Worm (Caenorhabditis elegans): ENCODE measurements around the gene C15B12.2.

The C15B12.2 gene

ce11 chrX:6505008-6505407 is 41.8 kb downstream of the C15B12.2 start, which contains the start of gene cdf-1:
Gene cdf-1, minus strand, starts transcription at chrX:6505143.
- no peak for TF ChIP-seq pqm-1 (tag; optimal IDR thresholded peaks at IDR 0.05)
- no peak for TF ChIP-seq zag-1 (tag; optimal IDR thresholded peaks at IDR 0.05)
- TF ChIP-seq swsn-7 (tag; optimal IDR thresholded peaks at IDR 0.05), result peak; percentile 29
- no peak for TF ChIP-seq fkh-10 (GFP tag; optimal IDR thresholded peaks at IDR 0.05)
- TF ChIP-seq lir-3 (tag; optimal IDR thresholded peaks at IDR 0.05; ENCODE audit: poor library complexity), result no peak
- TF ChIP-seq ceh-8 (GFP tag; optimal IDR thresholded peaks at IDR 0.05), result no peak
- TF ChIP-seq snpc-4 (tag; optimal IDR thresholded peaks at IDR 0.05), result no peak
- no peak for TF ChIP-seq ceh-88 (GFP tag; IDR thresholded peaks at IDR 0.05)
- peak; percentile 14 for TF ChIP-seq nhr-47 (tag; optimal IDR thresholded peaks at IDR 0.05)
- TF ChIP-seq xbp-1 (tag; optimal IDR thresholded peaks at IDR 0.05), result peak; percentile 54
- peak; percentile 50 for TF ChIP-seq nhr-71 (tag; optimal IDR thresholded peaks at IDR 0.05)
- TF ChIP-seq nhr-20 (tag; optimal IDR thresholded peaks at IDR 0.05), result peak; percentile 29
- no peak for TF ChIP-seq nhr-19 (GFP tag; conservative IDR thresholded peaks at IDR 0.05)
- peak; percentile 37 for TF ChIP-seq C16A3.4 (tag; optimal IDR thresholded peaks at IDR 0.05)
- TF ChIP-seq unc-62 (GFP tag; optimal IDR thresholded peaks at IDR 0.05), result no peak
- no peak for TF ChIP-seq mep-1 (tag; optimal IDR thresholded peaks at IDR 0.05)
- TF ChIP-seq grh-1 (GFP tag; IDR thresholded peaks at IDR 0.05), result no peak
- no peak for TF ChIP-seq egl-27 (tag; optimal IDR thresholded peaks at IDR 0.05)
- TF ChIP-seq C34B4.2 (tag; optimal IDR thresholded peaks at IDR 0.05), result no peak
- peak; percentile 64 for TF ChIP-seq nhr-85 (tag)
- TF ChIP-seq snu-23 (GFP tag; optimal IDR thresholded peaks at IDR 0.05), result peak; percentile 45
- TF ChIP-seq pag-3 (tag; optimal IDR thresholded peaks at IDR 0.05; ENCODE audit: borderline replicate concordance, insufficient read depth), result no peak
- no peak for TF ChIP-seq unc-98 (GFP tag; IDR thresholded peaks at IDR 0.05)
- peak; percentile 70 for TF ChIP-seq blmp-1 (tag; optimal IDR thresholded peaks at IDR 0.05)
- TF ChIP-seq rnt-1 (tag; optimal IDR thresholded peaks at IDR 0.05), result no peak
- no peak for TF ChIP-seq fos-1 (tag; optimal IDR thresholded peaks at IDR 0.05)
- peak; percentile 50 for TF ChIP-seq lin-13 (GFP tag; optimal IDR thresholded peaks at IDR 0.05)
- no peak for TF ChIP-seq sox-4 (tag; optimal IDR thresholded peaks at IDR 0.05)
- peak in 1 of 2 experiments; percentile 64 for TF ChIP-seq lin-35 (GFP tag; optimal IDR thresholded peaks at IDR 0.05)
- peak; percentile 53 for TF ChIP-seq lin-14 (GFP tag; optimal IDR thresholded peaks at IDR 0.05)
- TF ChIP-seq tbx-2 (tag; optimal IDR thresholded peaks at IDR 0.05), result no peak
- no peak for TF ChIP-seq vab-15 (tag; optimal IDR thresholded peaks at IDR 0.05)
- no peak for TF ChIP-seq jun-1 (tag; optimal IDR thresholded peaks at IDR 0.05)
- TF ChIP-seq efl-1 (optimal IDR thresholded peaks at IDR 0.05), result peak; percentile 6 to 19
- TF ChIP-seq efl-1 (GFP tag; optimal IDR thresholded peaks at IDR 0.05 in 1 of 2), result peak in 1 of 2 experiments; percentile 22
- no peak for TF ChIP-seq ceh-63 (GFP tag; optimal IDR thresholded peaks at IDR 0.05)
- peak in 2 of 3 experiments; percentile 33 to 49 for TF ChIP-seq dpl-1 (GFP tag; optimal IDR thresholded peaks at IDR 0.05)
- peak; percentile 14 to 51 for TF ChIP-seq lsy-2 (tag; optimal IDR thresholded peaks at IDR 0.05)
- TF ChIP-seq unc-130 (tag; optimal IDR thresholded peaks at IDR 0.05), result peak; percentile 1

- TF ChIP-seq efl-1 (optimal IDR thresholded peaks at IDR 0.05) (no peak), efl-1 (GFP tag; optimal IDR thresholded peaks at IDR 0.05 in 1 of 2) (peak in 1 of 2 experiments; percentile 48), F16B12.6 (tag; optimal IDR thresholded peaks at IDR 0.05) (no peak), unc-86 (tag; optimal IDR thresholded peaks at IDR 0.05) (no peak), lir-3 (tag; optimal IDR thresholded peaks at IDR 0.05; ENCODE audit: poor library complexity) (no peak), tlp-1 (tag; optimal IDR thresholded peaks at IDR 0.05) (no peak), lin-14 (GFP tag; optimal IDR thresholded peaks at IDR 0.05) (no peak), blmp-1 (tag; optimal IDR thresholded peaks at IDR 0.05) (peak; percentile 65)
Observed at ce11 chrX:6505662-6506061, 42.5 kb downstream of the C15B12.2 start, which contains the start of gene glr-8. Gene glr-8, plus strand, starts transcription at chrX:6505980.

Data from whole organism, L1 larva.